Fruit fly (Drosophila melanogaster): Measurements from ENCODE around the gene CG5112.

The CG5112 gene

dm6 chr3R:25445546-25446400, 45.5 kb upstream of the CG5112 start (continued):
- no peak for TF ChIP-seq CG9932 (GFP tag; IDR thresholded peaks at IDR 0.05)
- peak; percentile 41 for TF ChIP-seq ac (GFP tag; optimal IDR thresholded peaks at IDR 0.05)
- peak; percentile 43 for TF ChIP-seq H2.0 (GFP tag; IDR thresholded peaks at IDR 0.05)
- peak; percentile 53 for TF ChIP-seq Rx (GFP tag; IDR thresholded peaks at IDR 0.05)
- no peak for TF ChIP-seq sima (GFP tag; optimal IDR thresholded peaks at IDR 0.05)
- TF ChIP-seq dmrt99B (tag; optimal IDR thresholded peaks at IDR 0.05), result peak; percentile 77
- no peak; the same call in 1 of the 2 replicates for TF ChIP-seq bbx (GFP tag; IDR thresholded peaks at IDR 0.05; ENCODE audit: partially characterized antibody)
- TF ChIP-seq unpg (GFP tag; optimal IDR thresholded peaks at IDR 0.05), result peak; percentile 86
- TF ChIP-seq CG9437 (GFP tag; optimal IDR thresholded peaks at IDR 0.05), result no peak
- TF ChIP-seq CG11695 (GFP tag; IDR thresholded peaks at IDR 0.05), result peak; percentile 71
- TF ChIP-seq Dek (tag; optimal IDR thresholded peaks at IDR 0.05), result no peak
- peak; percentile 55 for TF ChIP-seq CG10267 (tag; optimal IDR thresholded peaks at IDR 0.05)
- peak; percentile 76 for TF ChIP-seq CG3407 (GFP tag; optimal IDR thresholded peaks at IDR 0.05)
- TF ChIP-seq NC2α (GFP tag; optimal IDR thresholded peaks at IDR 0.05), result no peak
- TF ChIP-seq dan (GFP tag; IDR thresholded peaks at IDR 0.05), result no peak; the same call in 1 of the 2 replicates
- TF ChIP-seq dimm (GFP tag; IDR thresholded peaks at IDR 0.05), result peak; percentile 55
- peak in 1 of 2 experiments; percentile 44 for TF ChIP-seq Eip74EF (GFP tag; optimal IDR thresholded peaks at IDR 0.05)
- peak; percentile 68 for TF ChIP-seq CG11093 (GFP tag; IDR thresholded peaks at IDR 0.05)
- TF ChIP-seq CG10979 (tag; optimal IDR thresholded peaks at IDR 0.05), result peak; percentile 88
- no peak for TF ChIP-seq CG1647 (GFP tag; optimal IDR thresholded peaks at IDR 0.05)
- TF ChIP-seq ase (GFP tag; IDR thresholded peaks at IDR 0.05), result 0 out of 3 replicates have a peak, but pooled peaks have one; percentile 60
- TF ChIP-seq CkIIα-i1 (GFP tag; IDR thresholded peaks at IDR 0.05), result no peak
- TF ChIP-seq D19A (tag; optimal IDR thresholded peaks at IDR 0.05), result peak; percentile 62
- TF ChIP-seq crol (GFP tag; IDR thresholded peaks at IDR 0.05), result peak; percentile 97
- TF ChIP-seq Nf-YC (tag; optimal IDR thresholded peaks at IDR 0.05), result no peak
- TF ChIP-seq HmgZ (tag; optimal IDR thresholded peaks at IDR 0.05), result no peak
- peak; percentile 3 for TF ChIP-seq twi (tag; optimal IDR thresholded peaks at IDR 0.05)
- TF ChIP-seq bowl (GFP tag; IDR thresholded peaks at IDR 0.05), result 0 out of 2 replicates have a peak, but pooled peaks have one; percentile 21
- no peak for TF ChIP-seq luna (GFP tag; optimal IDR thresholded peaks at IDR 0.05)
- TF ChIP-seq Sry-β (GFP tag; optimal IDR thresholded peaks at IDR 0.05), result peak; percentile 72
- TF ChIP-seq CG15011 (GFP tag; optimal IDR thresholded peaks at IDR 0.05), result peak; percentile 29
- TF ChIP-seq ssp (GFP tag; IDR thresholded peaks at IDR 0.05), result no peak
- peak; percentile 81 for TF ChIP-seq CG8388 (GFP tag; optimal IDR thresholded peaks at IDR 0.05)
- peak; percentile 33 for TF ChIP-seq CG33213 (GFP tag; optimal IDR thresholded peaks at IDR 0.05)
- TF ChIP-seq HHEX (GFP tag; optimal IDR thresholded peaks at IDR 0.05), result peak; percentile 64
- no peak for TF ChIP-seq MESR4 (GFP tag; optimal IDR thresholded peaks at IDR 0.05)
- TF ChIP-seq pb (GFP tag; optimal IDR thresholded peaks at IDR 0.05), result no peak
- peak; percentile 38 for TF ChIP-seq Fer3 (tag; optimal IDR thresholded peaks at IDR 0.05)
- peak; percentile 42 for TF ChIP-seq CG8290 (GFP tag; optimal IDR thresholded peaks at IDR 0.05)
- peak; percentile 12 to 23 for TF ChIP-seq CG8290 (tag; optimal IDR thresholded peaks at IDR 0.05)
- peak; percentile 69 for TF ChIP-seq CG9727 (GFP tag; optimal IDR thresholded peaks at IDR 0.05)
- TF ChIP-seq Dll (GFP tag; IDR thresholded peaks at IDR 0.05; ENCODE audit: partially characterized antibody), result 0 out of 4 replicates have a peak, but pooled peaks have one; percentile 46
- TF ChIP-seq Antp (GFP tag; optimal IDR thresholded peaks at IDR 0.05), result peak; percentile 60
- peak; percentile 40 for TF ChIP-seq pnt (GFP tag; optimal IDR thresholded peaks at IDR 0.05)
- peak; percentile 62; the same call in 1 of the 2 replicates for TF ChIP-seq sens-2 (GFP tag; IDR thresholded peaks at IDR 0.05)
- TF ChIP-seq ci (GFP tag; IDR thresholded peaks at IDR 0.05), result peak; percentile 84; the same call in 2 of the 3 replicates
- peak; percentile 65; the same call in 1 of the 2 replicates for TF ChIP-seq CG10959 (GFP tag; IDR thresholded peaks at IDR 0.05)
- TF ChIP-seq CG7963 (GFP tag; IDR thresholded peaks at IDR 0.05; ENCODE audit: partially characterized antibody), result peak; percentile 16; the same call in 1 of the 3 replicates
